Fruit fly (Drosophila melanogaster) whole organism, pupa: ENCODE results near the gene CG12971.

Experiments
- CG15710 ChIP-seq: fragments of 200-800 bp; sonication (Bioruptor generic); optimal IDR thresholded peaks from 2 replicates; lab custom pipeline; 2018; ENCODE audit warnings: missing biosample characterization, mild to moderate bottlenecking, missing genetic modification characterization, moderate library complexity
- CG8159 ChIP-seq: fragments of 200-800 bp; sonication (Bioruptor generic); optimal IDR thresholded peaks from 3 replicates; lab custom pipeline; 2018; ENCODE audit warnings: missing biosample characterization, mild to moderate bottlenecking, missing genetic modification characterization, moderate library complexity
- CG9948 ChIP-seq: fragments of 200-800 bp; sonication (Bioruptor generic); optimal IDR thresholded peaks from 2 replicates; lab custom pipeline; 2018; ENCODE audit warnings: missing biosample characterization, mild to moderate bottlenecking, missing genetic modification characterization, moderate library complexity
- D1 ChIP-seq: fragments of 200-800 bp; sonication (Bioruptor generic); optimal IDR thresholded peaks from 2 replicates; lab custom pipeline; 2018; ENCODE audit warnings: missing biosample characterization, mild to moderate bottlenecking, missing genetic modification characterization, moderate library complexity
- EcR ChIP-seq: fragments of 200-800 bp; sonication (Bioruptor generic); optimal IDR thresholded peaks from 3 replicates; lab custom pipeline; 2019; ENCODE audit warnings: missing biosample characterization, missing genetic modification characterization, mild to moderate bottlenecking, moderate library complexity, missing genetic modification reagents
- Ets98B ChIP-seq: fragments of 200-800 bp; sonication (Bioruptor generic); IDR thresholded peaks from 2 replicates; pipeline ENCODE4 v1.3.6; 2022; ENCODE audit warnings: missing biosample characterization, missing genetic modification characterization
- Pif1A ChIP-seq: fragments of 200-800 bp; sonication (Bioruptor generic); optimal IDR thresholded peaks from 3 replicates; lab custom pipeline; 2016; ENCODE audit warnings: missing biosample characterization, missing genetic modification characterization
- rn ChIP-seq: fragments of 200-800 bp; sonication (Bioruptor generic); IDR thresholded peaks from 2 replicates; pipeline ENCODE4 v1.3.6; 2022; ENCODE audit warnings: missing biosample characterization, missing genetic modification characterization

dm6 chr3L:21343254-21344083 is 12.8 kb downstream of the CG12971 start, which contains the start of the genes Tbc1d8-9 and CG32436:
- TF ChIP-seq EcR (GFP tag; lab: Kevin White, UChicago) (peak; percentile 8), rn (GFP tag; lab: Robert Waterston, UW) (no peak), D1 (no peak), CG15710 (no peak), Ets98B (GFP tag; lab: Robert Waterston, UW) (peak; percentile 59; the same call in 1 of the 2 replicates), CG9948 (tag; lab: Kevin White, UChicago) (no peak), CG8159 (tag; lab: Kevin White, UChicago) (no peak), Pif1A (GFP tag; lab: Kevin White, UChicago) (no peak)
